Fruit fly (Drosophila melanogaster): Measurements from ENCODE around the gene red.

Gene red

DNA sequence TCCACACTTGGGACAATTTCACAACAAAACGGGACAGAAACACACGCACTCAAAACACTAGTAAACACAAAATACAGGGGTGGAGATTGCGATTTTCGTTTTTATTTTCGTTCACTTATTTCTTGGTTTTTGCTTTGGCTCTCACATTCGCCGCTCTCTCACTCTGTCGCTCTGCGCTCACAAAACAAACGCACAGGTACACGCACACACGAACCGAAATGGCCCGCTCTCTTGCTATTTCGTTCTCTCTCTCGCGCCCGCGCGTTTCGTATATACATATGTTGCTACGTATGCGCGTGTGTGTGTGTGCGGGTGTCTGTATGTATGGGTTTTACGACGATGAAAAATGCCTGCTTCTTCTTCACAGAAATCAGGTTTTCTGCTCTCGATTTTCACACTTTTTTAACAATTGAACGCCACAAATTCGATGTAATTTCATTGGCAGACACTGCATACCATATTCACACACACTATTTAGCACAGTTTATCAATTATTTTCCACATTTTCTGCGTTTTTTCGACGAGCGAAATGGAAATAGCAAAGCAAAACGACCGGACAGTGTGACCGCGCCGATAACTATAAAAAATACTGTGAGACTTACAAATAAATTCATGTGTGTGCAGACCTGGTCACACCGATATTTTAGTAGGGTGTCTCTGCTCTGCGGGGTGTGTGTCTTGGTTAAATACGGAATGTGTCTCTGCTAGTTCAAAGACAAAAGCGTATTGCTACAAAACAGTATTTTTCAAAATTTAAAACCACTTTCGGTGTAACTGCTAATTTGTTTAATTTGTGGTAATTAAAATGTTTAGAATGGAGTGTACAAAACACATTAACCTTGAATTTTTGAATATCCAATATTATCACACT lies 2.3 kb upstream of the red start, which contains the start of gene trx:
trx (minus strand) TSS at position 584 of the 871 bp plus-strand sequence.
- peak; percentile 31 for TF ChIP-seq CG12768 (GFP tag; optimal IDR thresholded peaks at IDR 0.05)
- no peak for TF ChIP-seq tj (GFP tag; optimal IDR thresholded peaks at IDR 0.05)
- no peak for TF ChIP-seq pad (GFP tag; optimal IDR thresholded peaks at IDR 0.05)
- no peak for TF ChIP-seq kay (GFP tag; ENCODE audit: borderline replicate concordance)
- peak; percentile 41 for TF ChIP-seq cic (GFP tag; optimal IDR thresholded peaks at IDR 0.05)
- peak; percentile 31 for TF ChIP-seq bab1 (GFP tag; optimal IDR thresholded peaks at IDR 0.05)
- peak; percentile 20 for TF ChIP-seq Mnt (GFP tag; optimal IDR thresholded peaks at IDR 0.05)
- no peak for TF ChIP-seq CG7045 (GFP tag; optimal IDR thresholded peaks at IDR 0.05)
- peak; percentile 16 for TF ChIP-seq CG14711 (tag; optimal IDR thresholded peaks at IDR 0.05)
- TF ChIP-seq cnc (optimal IDR thresholded peaks at IDR 0.05) = no peak
- peak; percentile 23 for TF ChIP-seq CG1620 (GFP tag; optimal IDR thresholded peaks at IDR 0.05)

DNA sequence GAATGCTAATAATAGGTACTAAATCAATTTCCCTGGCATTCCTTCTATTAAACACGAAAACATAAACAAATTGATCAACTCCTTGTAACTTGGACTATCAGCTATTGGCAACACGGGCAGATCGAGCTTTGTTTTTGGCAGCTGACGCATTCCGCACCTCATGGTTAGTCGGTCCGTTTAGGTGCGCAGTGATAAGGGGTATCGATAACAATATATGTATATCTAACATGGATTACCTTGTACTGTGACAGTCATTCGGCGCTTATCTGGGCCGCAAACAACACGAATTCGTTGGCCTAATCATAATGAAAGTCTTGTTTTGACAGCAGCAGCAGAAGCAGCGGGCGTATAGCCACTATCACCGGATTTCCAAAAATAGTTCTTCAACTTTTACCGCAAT lies 891 bp upstream of the red start:
- TF ChIP-seq cnc (optimal IDR thresholded peaks at IDR 0.05) (no peak), CG11617 (GFP tag; optimal IDR thresholded peaks at IDR 0.05) (no peak), Crg-1 (GFP tag; optimal IDR thresholded peaks at IDR 0.05) (no peak), kay (GFP tag; ENCODE audit: borderline replicate concordance) (peak; percentile 46), CG1620 (GFP tag; optimal IDR thresholded peaks at IDR 0.05) (no peak), Hr96 (GFP tag; optimal IDR thresholded peaks at IDR 0.05) (no peak), bab1 (GFP tag; optimal IDR thresholded peaks at IDR 0.05) (no peak), cic (GFP tag; optimal IDR thresholded peaks at IDR 0.05) (no peak)

DNA sequence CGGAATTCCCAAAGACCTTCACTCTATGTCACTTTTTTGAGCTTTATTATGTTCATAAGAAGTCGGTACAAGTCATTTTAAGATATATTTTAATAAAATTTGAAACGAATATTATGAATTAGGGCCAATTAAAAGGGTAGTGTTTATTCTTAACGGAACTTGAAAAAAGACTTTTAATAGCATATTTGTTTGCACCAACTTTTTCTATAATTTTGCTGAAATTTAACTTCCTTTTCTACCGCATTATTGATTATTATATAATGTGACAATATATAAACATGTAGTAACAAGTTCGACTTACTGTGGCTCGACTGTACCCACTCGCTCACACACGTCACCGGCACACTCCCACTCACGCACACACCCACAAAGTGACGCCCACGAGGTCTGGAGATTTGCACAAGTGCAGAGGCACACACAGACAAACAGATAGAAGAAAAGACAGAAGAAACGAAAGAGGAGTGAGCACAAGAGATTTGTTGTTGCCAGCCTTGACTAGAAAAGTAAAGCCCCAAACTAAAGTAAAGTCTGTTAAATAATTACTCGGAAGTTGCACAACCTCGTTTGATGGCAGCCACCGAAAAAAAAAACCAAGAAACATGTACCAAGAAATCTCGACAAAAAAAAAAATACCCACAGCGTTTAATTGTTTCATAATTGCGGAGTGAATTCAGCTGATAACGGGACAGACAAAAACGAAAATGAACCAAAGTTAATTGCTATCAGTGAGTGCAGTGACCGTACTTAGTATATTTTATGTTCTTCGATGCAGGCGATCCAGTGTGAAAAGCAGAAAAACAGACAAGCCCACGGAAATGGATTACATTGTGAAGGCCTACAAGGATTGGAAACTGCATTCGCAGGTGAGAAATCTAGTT lies 1.3 kb downstream of the red start:
- TF ChIP-seq bab1 (GFP tag; optimal IDR thresholded peaks at IDR 0.05) (peak; percentile 53), CG1620 (GFP tag; optimal IDR thresholded peaks at IDR 0.05) (no peak), kay (GFP tag; ENCODE audit: borderline replicate concordance) (peak; percentile 44), pad (GFP tag; optimal IDR thresholded peaks at IDR 0.05) (peak; percentile 6), Clk (GFP tag; optimal IDR thresholded peaks at IDR 0.05) (no peak), ovo (GFP tag; optimal IDR thresholded peaks at IDR 0.05) (no peak), CG7045 (GFP tag; optimal IDR thresholded peaks at IDR 0.05) (no peak), cic (GFP tag; optimal IDR thresholded peaks at IDR 0.05) (no peak), CG12768 (GFP tag; optimal IDR thresholded peaks at IDR 0.05) (no peak), Mnt (GFP tag; optimal IDR thresholded peaks at IDR 0.05) (peak; percentile 30), CG14711 (tag; optimal IDR thresholded peaks at IDR 0.05) (peak; percentile 15), Hr96 (GFP tag; optimal IDR thresholded peaks at IDR 0.05) (no peak)

DNA sequence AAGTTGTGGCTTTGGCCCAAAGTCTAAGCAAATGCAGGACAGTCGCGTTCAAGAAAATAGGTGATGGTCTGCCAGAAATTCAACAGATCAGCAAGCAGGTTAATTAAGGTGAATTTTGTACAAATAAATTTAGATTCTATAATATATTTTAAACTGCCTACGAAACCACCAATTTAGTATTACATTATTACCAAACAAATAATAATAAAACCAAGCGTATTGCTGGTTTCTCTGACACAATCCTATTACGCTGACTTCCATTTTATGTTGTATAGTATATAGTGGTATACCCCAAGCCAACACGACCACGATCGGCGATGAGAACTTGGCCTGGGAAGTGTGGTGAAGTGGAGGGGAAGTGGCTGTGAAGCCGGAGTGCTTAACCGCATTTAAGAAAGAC lies 2.6 kb downstream of the red start:
- TF ChIP-seq kay (GFP tag; ENCODE audit: borderline replicate concordance) = no peak
- TF ChIP-seq CG12768 (GFP tag; optimal IDR thresholded peaks at IDR 0.05) = no peak
- TF ChIP-seq CG33017 (tag; optimal IDR thresholded peaks at IDR 0.05) = no peak
- TF ChIP-seq Crg-1 (GFP tag; optimal IDR thresholded peaks at IDR 0.05) = no peak
- no peak for TF ChIP-seq toe (GFP tag; optimal IDR thresholded peaks at IDR 0.05)
- TF ChIP-seq CG5204 (GFP tag; optimal IDR thresholded peaks at IDR 0.05) = no peak
- TF ChIP-seq CG7045 (GFP tag; optimal IDR thresholded peaks at IDR 0.05) = no peak
- peak; percentile 62 for TF ChIP-seq bab1 (GFP tag; optimal IDR thresholded peaks at IDR 0.05)
- no peak for TF ChIP-seq CG7101 (tag; optimal IDR thresholded peaks at IDR 0.05)
- no peak for TF ChIP-seq Hr96 (GFP tag; optimal IDR thresholded peaks at IDR 0.05)
- TF ChIP-seq tj (GFP tag; optimal IDR thresholded peaks at IDR 0.05) = peak; percentile 79
- TF ChIP-seq CG14711 (tag; optimal IDR thresholded peaks at IDR 0.05) = peak; percentile 41
- no peak for TF ChIP-seq Clk (GFP tag; optimal IDR thresholded peaks at IDR 0.05)

DNA sequence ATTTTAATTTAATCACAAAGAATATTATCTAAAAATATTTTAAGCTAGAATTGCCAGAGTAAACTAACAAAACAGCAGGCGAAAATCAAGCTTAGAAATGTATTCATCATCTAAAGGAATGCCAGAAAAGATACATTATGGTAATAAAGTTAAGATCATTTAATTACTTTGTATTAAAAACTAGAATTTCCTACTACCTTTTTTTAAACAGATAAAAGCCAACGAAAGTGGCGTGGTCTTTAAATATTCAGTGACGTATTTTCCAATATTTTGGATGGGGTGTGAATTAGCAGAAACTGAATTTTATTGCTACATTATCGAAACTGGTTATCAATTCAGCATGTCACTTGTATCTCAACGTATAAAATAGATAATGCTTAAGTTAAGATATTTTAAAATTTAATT lies 3.4 kb downstream of the red start:
- TF ChIP-seq CG7045 (GFP tag; optimal IDR thresholded peaks at IDR 0.05) = no peak
- no peak for TF ChIP-seq CG33017 (tag; optimal IDR thresholded peaks at IDR 0.05)
- TF ChIP-seq Crg-1 (GFP tag; optimal IDR thresholded peaks at IDR 0.05) = no peak
- no peak for TF ChIP-seq CG5204 (GFP tag; optimal IDR thresholded peaks at IDR 0.05)
- no peak for TF ChIP-seq tj (GFP tag; optimal IDR thresholded peaks at IDR 0.05)
- no peak for TF ChIP-seq bab1 (GFP tag; optimal IDR thresholded peaks at IDR 0.05)
- no peak for TF ChIP-seq pad (GFP tag; optimal IDR thresholded peaks at IDR 0.05)
- TF ChIP-seq toe (GFP tag; optimal IDR thresholded peaks at IDR 0.05) = no peak
- no peak for TF ChIP-seq CG11617 (GFP tag; optimal IDR thresholded peaks at IDR 0.05)
- no peak for TF ChIP-seq CG14711 (tag; optimal IDR thresholded peaks at IDR 0.05)

DNA sequence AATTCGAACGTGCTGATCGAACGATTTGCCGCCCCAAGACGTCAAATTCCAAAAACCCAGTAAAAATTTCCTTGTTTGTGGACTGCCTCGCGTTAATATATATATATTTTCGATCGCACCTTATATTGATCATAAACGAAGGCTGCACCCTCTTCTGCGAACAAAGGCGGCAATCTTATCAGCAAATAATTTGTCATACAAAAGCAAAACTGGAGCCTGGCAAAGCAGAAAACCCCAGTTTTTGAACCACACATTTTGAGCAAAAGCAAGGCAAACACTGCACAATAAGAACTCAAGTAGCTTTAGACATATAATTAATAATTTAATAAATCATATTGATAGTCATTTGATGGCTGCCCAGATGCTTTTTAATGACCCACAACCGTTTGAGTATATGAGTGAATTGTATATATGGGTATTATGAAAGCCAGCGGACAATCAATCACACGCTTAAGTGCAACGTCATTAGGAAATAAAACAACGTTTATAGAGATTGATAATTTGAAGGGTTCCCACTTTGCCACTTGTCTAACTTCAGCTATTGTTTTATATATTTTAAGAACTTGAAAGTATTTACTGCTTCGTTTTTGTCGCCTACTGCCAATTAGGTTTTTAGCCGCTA lies 5.6 kb downstream of the red start:
- TF ChIP-seq CG33017 (tag; optimal IDR thresholded peaks at IDR 0.05) = no peak
- TF ChIP-seq CG7045 (GFP tag; optimal IDR thresholded peaks at IDR 0.05) = no peak
- no peak for TF ChIP-seq CG12768 (GFP tag; optimal IDR thresholded peaks at IDR 0.05)
- TF ChIP-seq CG1620 (GFP tag; optimal IDR thresholded peaks at IDR 0.05) = no peak
- TF ChIP-seq cic (GFP tag; optimal IDR thresholded peaks at IDR 0.05) = peak; percentile 37
- TF ChIP-seq kay (GFP tag; ENCODE audit: borderline replicate concordance) = peak; percentile 80
- no peak for TF ChIP-seq Mnt (GFP tag; optimal IDR thresholded peaks at IDR 0.05)
- no peak for TF ChIP-seq CG7101 (tag; optimal IDR thresholded peaks at IDR 0.05)
- TF ChIP-seq Hr96 (GFP tag; optimal IDR thresholded peaks at IDR 0.05) = no peak
- no peak for TF ChIP-seq CG11617 (GFP tag; optimal IDR thresholded peaks at IDR 0.05)
- peak in 1 of 2 experiments; percentile 48 for TF ChIP-seq cnc (optimal IDR thresholded peaks at IDR 0.05)
- TF ChIP-seq CG14711 (tag; optimal IDR thresholded peaks at IDR 0.05) = no peak
- no peak for TF ChIP-seq Crg-1 (GFP tag; optimal IDR thresholded peaks at IDR 0.05)
- no peak for TF ChIP-seq bab1 (GFP tag; optimal IDR thresholded peaks at IDR 0.05)
- TF ChIP-seq toe (GFP tag; optimal IDR thresholded peaks at IDR 0.05) = peak; percentile 16
- TF ChIP-seq pad (GFP tag; optimal IDR thresholded peaks at IDR 0.05) = no peak
- TF ChIP-seq ovo (GFP tag; optimal IDR thresholded peaks at IDR 0.05) = no peak
- TF ChIP-seq tj (GFP tag; optimal IDR thresholded peaks at IDR 0.05) = no peak
- no peak for TF ChIP-seq Clk (GFP tag; optimal IDR thresholded peaks at IDR 0.05)
- TF ChIP-seq CG5204 (GFP tag; optimal IDR thresholded peaks at IDR 0.05) = no peak
